Comparison of ENCODE assay signal across 1 fruit fly cellular context in the genomic region with DNA sequence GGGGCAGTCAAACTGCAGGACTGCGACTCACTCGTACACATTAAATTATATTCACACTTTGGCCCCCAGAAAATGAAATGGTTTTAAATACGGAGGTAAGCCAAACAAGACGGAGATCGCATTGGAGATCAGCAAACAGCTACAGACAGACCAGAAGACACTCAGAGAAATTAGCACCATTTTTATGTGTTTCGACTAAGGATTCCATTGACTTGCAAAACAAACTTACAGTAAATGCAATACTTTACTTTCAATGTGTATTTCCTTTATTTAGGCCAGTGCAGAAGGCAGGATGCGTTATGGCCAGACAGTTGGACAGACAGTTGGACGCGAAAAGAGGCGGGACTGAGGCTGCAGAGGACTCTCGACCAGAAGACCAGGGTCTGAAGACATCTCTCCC.
TF ChIP-seq lines count a peak whose summit lies in the region.

No protein-coding gene starts in this region.

TF ChIP-seq in whole organism, prepupa, 60 proteins besides CTCF, POLR2A, EP300 and RAD21 (continued from another document):
- TF ChIP-seq CG3032 (tag; optimal IDR thresholded peaks at IDR 0.05; lab: Kevin White, UChicago) (peak; percentile 6), CG15336 (GFP tag; IDR thresholded peaks at IDR 0.05; lab: Robert Waterston, UW) (no peak), CG31627 (GFP tag; optimal IDR thresholded peaks at IDR 0.05; lab: Kevin White, UChicago) (peak; percentile 18), CG6808 (GFP tag; optimal IDR thresholded peaks at IDR 0.05; lab: Kevin White, UChicago) (peak; percentile 7), CG11294 (GFP tag; IDR thresholded peaks at IDR 0.05; lab: Robert Waterston, UW) (no peak), cyc (GFP tag; optimal IDR thresholded peaks at IDR 0.05; lab: Kevin White, UChicago) (no peak), Eip78C (GFP tag; lab: Kevin White, UChicago) (peak; percentile 41), svp (GFP tag; lab: Kevin White, UChicago) (no peak), CG6854 (GFP tag; optimal IDR thresholded peaks at IDR 0.05; lab: Kevin White, UChicago) (no peak), pdm3 (GFP tag; optimal IDR thresholded peaks at IDR 0.05; lab: Kevin White, UChicago) (peak; percentile 9), CG9139 (GFP tag; optimal IDR thresholded peaks at IDR 0.05; lab: Kevin White, UChicago) (no peak), CG6792 (GFP tag; optimal IDR thresholded peaks at IDR 0.05; lab: Kevin White, UChicago) (peak; percentile 18), CG16779 (tag; optimal IDR thresholded peaks at IDR 0.05; lab: Kevin White, UChicago) (no peak), CG11902 (GFP tag; optimal IDR thresholded peaks at IDR 0.05; lab: Kevin White, UChicago) (no peak), topi (GFP tag; optimal IDR thresholded peaks at IDR 0.05; lab: Kevin White, UChicago) (peak; percentile 4)
